Fruit fly (Drosophila melanogaster): ENCODE results near the gene Uros1.

The Uros1 gene

DNA sequence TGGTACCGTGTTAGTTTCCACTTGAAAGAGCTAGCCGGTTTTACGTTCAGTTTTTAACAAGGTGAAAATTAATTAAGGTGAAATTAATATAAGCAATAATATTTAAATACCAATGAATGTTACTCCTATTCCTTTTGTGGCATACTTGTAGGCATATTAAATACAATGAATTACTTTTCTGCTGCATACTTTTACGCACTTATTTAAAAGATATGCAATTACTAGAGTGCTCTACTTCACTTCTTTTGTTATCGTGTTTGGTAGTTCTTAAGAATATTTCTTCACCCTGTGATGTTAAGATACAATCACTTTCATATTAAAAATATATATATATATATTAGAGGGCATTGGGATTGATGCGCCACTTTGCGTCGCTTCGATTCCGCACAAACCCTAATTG is 11.8 kb upstream of the Uros1 start:
- TF ChIP-seq CG12942 (GFP tag; optimal IDR thresholded peaks at IDR 0.05) = no peak
- TF ChIP-seq Meics (GFP tag; optimal IDR thresholded peaks at IDR 0.05) = no peak
- no peak for TF ChIP-seq tio (GFP tag; optimal IDR thresholded peaks at IDR 0.05)
- no peak for TF ChIP-seq CG43689 (GFP tag; IDR thresholded peaks at IDR 0.05)
- TF ChIP-seq chm (GFP tag; IDR thresholded peaks at IDR 0.05) = no peak
- peak; percentile 92 for TF ChIP-seq CG8290 (GFP tag; optimal IDR thresholded peaks at IDR 0.05)
- TF ChIP-seq CG8290 (tag; optimal IDR thresholded peaks at IDR 0.05) = peak in 1 of 2 experiments; percentile 65
- no peak for TF ChIP-seq gfzf (GFP tag; optimal IDR thresholded peaks at IDR 0.05)
- no peak for TF ChIP-seq Max (GFP tag; optimal IDR thresholded peaks at IDR 0.05)
- peak; percentile 52; the same call in 1 of the 2 replicates for TF ChIP-seq CG17612 (GFP tag; IDR thresholded peaks at IDR 0.05)
- no peak for TF ChIP-seq H2.0 (GFP tag; IDR thresholded peaks at IDR 0.05)

DNA sequence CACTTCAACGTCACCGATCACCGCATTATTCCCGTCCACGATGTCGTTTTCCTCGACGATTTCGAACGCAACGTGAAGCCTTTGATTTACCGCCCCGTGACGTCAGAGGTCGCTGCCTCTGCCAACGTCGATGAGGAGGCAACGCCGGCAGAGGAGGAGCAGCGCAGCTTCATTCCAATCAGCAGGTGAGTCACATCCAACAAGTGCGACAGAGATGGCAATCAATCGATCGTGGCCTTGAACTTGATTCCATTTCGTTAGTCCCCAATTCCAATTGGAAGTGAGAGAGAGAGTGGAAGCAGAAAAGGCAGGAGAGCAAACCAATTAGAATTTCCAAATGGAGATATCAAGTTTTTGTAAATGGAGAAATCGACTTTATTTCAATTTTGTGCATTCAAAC is 8.1 kb upstream of the Uros1 start:
- TF ChIP-seq chm (GFP tag; IDR thresholded peaks at IDR 0.05) (no peak), yki (optimal IDR thresholded peaks at IDR 0.05) (no peak), CG1832 (GFP tag; optimal IDR thresholded peaks at IDR 0.05) (peak; percentile 52), Adf1 (GFP tag; IDR thresholded peaks at IDR 0.05) (peak; percentile 80), kah (GFP tag; optimal IDR thresholded peaks at IDR 0.05) (peak; percentile 35), CG13894 (tag; optimal IDR thresholded peaks at IDR 0.05) (no peak), Blimp-1 (GFP tag; optimal IDR thresholded peaks at IDR 0.05) (peak; percentile 79), onecut (GFP tag; IDR thresholded peaks at IDR 0.05) (peak; percentile 54), kni (GFP tag; optimal IDR thresholded peaks at IDR 0.05) (peak; percentile 5), ftz-f1 (GFP tag; optimal IDR thresholded peaks at IDR 0.05) (peak; percentile 61), Hr78 (GFP tag; optimal IDR thresholded peaks at IDR 0.05) (no peak), insv (GFP tag; optimal IDR thresholded peaks at IDR 0.05) (peak; percentile 91 to 97), CG10321 (GFP tag; IDR thresholded peaks at IDR 0.05) (peak; percentile 63), Trl (optimal IDR thresholded peaks at IDR 0.05) (peak in 1 of 2 experiments; percentile 9), Trl (GFP tag; optimal IDR thresholded peaks at IDR 0.05) (no peak), sd (tag; optimal IDR thresholded peaks at IDR 0.05) (peak; percentile 18), shn (GFP tag; optimal IDR thresholded peaks at IDR 0.05) (no peak)

DNA sequence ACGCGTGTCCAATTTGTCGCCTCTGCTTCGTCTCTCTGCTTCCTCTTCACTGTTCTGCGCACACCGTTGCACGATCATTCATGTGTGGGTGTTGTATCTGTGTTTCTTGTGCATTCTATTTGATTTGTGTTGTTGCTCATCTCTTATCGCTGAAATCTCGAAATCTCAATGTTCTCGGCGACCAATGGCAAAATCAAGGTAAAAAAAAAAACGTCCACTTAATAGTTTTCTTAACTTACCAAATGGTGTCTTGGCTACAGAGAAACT is 7.4 kb upstream of the Uros1 start:
- peak; percentile 54 for TF ChIP-seq CG15479 (GFP tag; optimal IDR thresholded peaks at IDR 0.05)
- no peak for TF ChIP-seq abd-A (tag; optimal IDR thresholded peaks at IDR 0.05)
- peak; percentile 47 for TF ChIP-seq gsb-n (tag; optimal IDR thresholded peaks at IDR 0.05)
- peak; percentile 62 for TF ChIP-seq cg (GFP tag; optimal IDR thresholded peaks at IDR 0.05)
- peak in 1 of 2 experiments; percentile 35 for TF ChIP-seq insv (GFP tag; optimal IDR thresholded peaks at IDR 0.05)
- peak; percentile 76 for TF ChIP-seq p53 (GFP tag; optimal IDR thresholded peaks at IDR 0.05)
- TF ChIP-seq CG17385 (GFP tag; optimal IDR thresholded peaks at IDR 0.05) = peak; percentile 77
- TF ChIP-seq Elba2 (GFP tag; optimal IDR thresholded peaks at IDR 0.05) = peak; percentile 44
- no peak for TF ChIP-seq CG12659 (GFP tag; optimal IDR thresholded peaks at IDR 0.05)

DNA sequence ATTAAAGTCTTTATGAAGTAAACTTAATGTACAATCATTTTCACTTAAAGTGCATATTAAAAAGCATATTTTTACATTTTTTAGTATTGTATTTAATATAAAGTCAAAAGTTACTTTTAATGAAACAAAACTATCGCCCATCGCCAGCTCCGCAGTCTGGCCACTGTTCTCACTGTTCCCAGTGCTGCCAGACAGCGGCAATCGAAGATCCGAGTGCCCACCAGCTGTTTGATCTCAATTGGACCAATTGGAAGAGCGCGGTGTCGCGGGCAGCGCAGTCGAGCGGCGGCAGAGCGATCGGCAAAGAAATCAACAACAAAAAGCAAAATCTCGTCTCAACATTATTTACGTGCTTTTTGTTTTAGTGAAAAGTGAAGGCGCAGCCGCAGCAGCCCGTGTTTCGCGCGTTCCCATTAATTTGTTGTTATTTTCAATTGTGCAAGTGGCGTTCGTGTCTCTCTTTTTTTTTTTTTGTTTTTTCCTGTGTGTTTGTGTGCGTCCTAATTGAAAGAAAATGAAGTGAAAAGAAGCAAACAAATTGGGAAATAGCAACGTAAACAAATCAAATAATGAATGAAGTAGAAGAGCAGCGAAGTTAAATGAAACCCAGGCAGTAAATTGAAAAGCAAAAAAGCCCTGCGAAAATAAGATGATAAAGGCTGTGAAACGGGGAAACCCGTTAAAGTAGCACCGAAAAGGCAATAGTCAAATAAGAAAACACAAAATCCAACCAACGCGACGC is 6.9 kb upstream of the Uros1 start, which contains the start of gene rdgA:
Gene rdgA, plus strand, starts transcription at position 264 of the 742 bp plus-strand sequence.
- no peak for TF ChIP-seq schlank (tag; optimal IDR thresholded peaks at IDR 0.05)
- TF ChIP-seq CG3847 (GFP tag; IDR thresholded peaks at IDR 0.05) = peak; percentile 88
- TF ChIP-seq B-H1 (GFP tag; IDR thresholded peaks at IDR 0.05) = 0 out of 3 replicates have a peak, but pooled peaks have one; percentile 15
- TF ChIP-seq mam (GFP tag; optimal IDR thresholded peaks at IDR 0.05) = peak; percentile 44
- TF ChIP-seq Xrp1 (GFP tag; IDR thresholded peaks at IDR 0.05) = peak; percentile 34; the same call in 1 of the 2 replicates
- TF ChIP-seq Ravus (GFP tag; IDR thresholded peaks at IDR 0.05) = no peak
- TF ChIP-seq ap (GFP tag; IDR thresholded peaks at IDR 0.05) = no peak
- peak; percentile 31; the same call in 1 of the 2 replicates for TF ChIP-seq unc-4 (GFP tag; IDR thresholded peaks at IDR 0.05; ENCODE audit: partially characterized antibody)
- TF ChIP-seq CG34224 (GFP tag; IDR thresholded peaks at IDR 0.05; ENCODE audit: partially characterized antibody) = peak; percentile 44; the same call in 2 of the 3 replicates
- TF ChIP-seq ATbp (GFP tag; optimal IDR thresholded peaks at IDR 0.05) = no peak
- peak; percentile 50; the same call in 1 of the 2 replicates for TF ChIP-seq CG11085 (GFP tag; IDR thresholded peaks at IDR 0.05)
- TF ChIP-seq sens (GFP tag) = peak; percentile 64
- peak; percentile 41; the same call in 1 of the 2 replicates for TF ChIP-seq Nf-YA (GFP tag; IDR thresholded peaks at IDR 0.05)
- TF ChIP-seq CG9437 (GFP tag; optimal IDR thresholded peaks at IDR 0.05) = no peak

All from whole organism, embryonic.